Fruit fly (Drosophila melanogaster): ENCODE results near the gene CG32148.

CG32148 gene

DNA sequence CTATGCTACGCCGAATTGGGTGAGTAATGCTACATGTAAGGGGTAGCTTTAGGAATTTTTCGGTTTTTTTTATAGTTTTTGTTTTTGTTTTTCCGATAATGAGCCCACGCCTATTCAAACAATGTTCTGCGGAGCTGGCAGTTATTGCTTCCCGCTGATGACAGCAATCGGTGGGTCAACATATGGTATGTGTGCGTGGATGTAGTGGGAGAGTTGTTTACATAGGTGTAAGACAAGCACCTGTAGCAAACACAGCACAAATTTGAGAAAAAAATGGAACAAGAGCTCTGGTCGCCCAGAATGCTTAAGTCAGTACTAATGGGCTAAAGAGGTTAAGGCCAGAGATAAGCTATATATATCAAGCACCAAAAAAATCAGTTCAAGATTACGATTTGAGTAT lies 35.1 kb upstream of the CG32148 start (continued):
- TF ChIP-seq gro (GFP tag; optimal IDR thresholded peaks at IDR 0.05) = no peak
- no peak for TF ChIP-seq lilli (GFP tag; optimal IDR thresholded peaks at IDR 0.05)
- peak; percentile 37 for TF ChIP-seq ATbp (GFP tag; optimal IDR thresholded peaks at IDR 0.05)
- TF ChIP-seq CG10543 (GFP tag; optimal IDR thresholded peaks at IDR 0.05) = no peak

DNA sequence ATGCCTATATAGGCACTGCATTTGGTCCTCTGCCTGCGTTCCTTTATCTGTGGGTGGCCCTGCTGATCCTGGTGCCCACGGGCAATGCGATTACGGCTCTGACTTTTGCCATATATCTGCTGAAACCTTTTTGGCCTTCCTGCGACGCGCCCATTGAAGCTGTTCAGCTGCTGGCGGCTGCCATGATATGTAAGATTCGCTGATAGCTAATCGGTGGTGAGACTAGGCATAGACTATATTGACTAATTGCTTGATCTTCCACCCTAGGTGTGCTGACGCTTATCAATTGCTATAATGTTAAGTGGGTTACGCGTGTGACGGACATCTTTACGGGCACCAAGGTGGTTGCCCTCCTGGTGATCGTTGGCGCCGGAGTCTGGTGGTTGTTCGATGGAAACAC lies 33.4 kb upstream of the CG32148 start:
- TF ChIP-seq CG6813 (GFP tag; optimal IDR thresholded peaks at IDR 0.05) = no peak
- TF ChIP-seq zen (tag; optimal IDR thresholded peaks at IDR 0.05) = peak; percentile 91
- peak in 1 of 2 experiments; percentile 2 for TF ChIP-seq tll (GFP tag; optimal IDR thresholded peaks at IDR 0.05)
- peak; percentile 74 for TF ChIP-seq CG15479 (GFP tag; optimal IDR thresholded peaks at IDR 0.05)
- no peak for TF ChIP-seq CG12071 (GFP tag; optimal IDR thresholded peaks at IDR 0.05)
- TF ChIP-seq sug (tag; optimal IDR thresholded peaks at IDR 0.05) = peak; percentile 23
- no peak for TF ChIP-seq D19B (GFP tag; optimal IDR thresholded peaks at IDR 0.05)
- no peak for TF ChIP-seq CG17359 (tag; optimal IDR thresholded peaks at IDR 0.05)
- no peak for TF ChIP-seq Spps (tag; optimal IDR thresholded peaks at IDR 0.05)

DNA sequence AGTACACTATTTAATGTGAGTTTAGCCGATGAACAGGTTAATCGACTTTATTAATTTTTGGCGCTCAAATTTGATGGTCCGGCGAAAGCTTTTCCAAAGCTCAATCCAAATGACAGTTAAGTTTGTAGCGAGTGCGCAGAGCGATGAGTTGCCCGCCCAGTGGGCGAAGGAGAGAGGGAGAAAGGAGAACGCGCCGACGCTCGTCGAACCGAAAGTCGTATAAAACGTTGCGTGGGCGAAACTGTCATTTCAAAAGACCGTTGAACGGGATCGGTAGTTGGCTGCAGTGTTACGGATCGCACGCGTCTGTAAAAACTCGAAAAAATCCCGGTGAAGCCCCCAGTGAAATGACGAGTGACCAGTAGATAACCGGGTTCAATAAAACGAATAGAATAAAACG lies 31.3 kb upstream of the CG32148 start, which contains the start of gene Zip71B:
Gene Zip71B (plus strand): TSS at position 265 of the 400 bp plus-strand sequence.
- peak; percentile 24; the same call in 1 of the 2 replicates for TF ChIP-seq MBD-R2 (GFP tag; IDR thresholded peaks at IDR 0.05)
- TF ChIP-seq lov (optimal IDR thresholded peaks at IDR 0.05) = no peak
- TF ChIP-seq lov (GFP tag; IDR thresholded peaks at IDR 0.05) = no peak
- TF ChIP-seq CG14667 (GFP tag; IDR thresholded peaks at IDR 0.05) = no peak
- no peak for TF ChIP-seq en (GFP tag; optimal IDR thresholded peaks at IDR 0.05)
- TF ChIP-seq CG12155 (GFP tag; optimal IDR thresholded peaks at IDR 0.05) = peak; percentile 98
- peak; percentile 36 for TF ChIP-seq Med (GFP tag)
- peak; percentile 61 for TF ChIP-seq Deaf1 (tag; optimal IDR thresholded peaks at IDR 0.05)
- no peak for TF ChIP-seq kni (GFP tag; optimal IDR thresholded peaks at IDR 0.05)
- TF ChIP-seq CG32767 (GFP tag; IDR thresholded peaks at IDR 0.05) = no peak
- no peak for TF ChIP-seq Trl (optimal IDR thresholded peaks at IDR 0.05)
- no peak for TF ChIP-seq Trl (GFP tag; optimal IDR thresholded peaks at IDR 0.05)
- TF ChIP-seq pum (GFP tag; optimal IDR thresholded peaks at IDR 0.05) = no peak
- no peak for TF ChIP-seq cato (GFP tag; optimal IDR thresholded peaks at IDR 0.05; ENCODE audit: borderline replicate concordance)
- no peak for TF ChIP-seq CG3838 (GFP tag; optimal IDR thresholded peaks at IDR 0.05)
- peak; percentile 9 for TF ChIP-seq pzg (GFP tag; optimal IDR thresholded peaks at IDR 0.05)
- TF ChIP-seq Ets65A (GFP tag) = no peak
- TF ChIP-seq otp (GFP tag; IDR thresholded peaks at IDR 0.05) = no peak
- TF ChIP-seq CoRest (tag; optimal IDR thresholded peaks at IDR 0.05) = peak; percentile 3
- TF ChIP-seq aop (GFP tag; IDR thresholded peaks at IDR 0.05) = no peak
- no peak for TF ChIP-seq CG33213 (GFP tag; optimal IDR thresholded peaks at IDR 0.05)
- TF ChIP-seq crol (GFP tag; IDR thresholded peaks at IDR 0.05) = peak; percentile 11; the same call in 1 of the 2 replicates
- TF ChIP-seq CG2199 (GFP tag; IDR thresholded peaks at IDR 0.05) = 0 out of 3 replicates have a peak, but pooled peaks have one; percentile 56
- TF ChIP-seq chn (GFP tag; optimal IDR thresholded peaks at IDR 0.05) = peak; percentile 0
- TF ChIP-seq fd96Cb (tag; optimal IDR thresholded peaks at IDR 0.05) = no peak
- TF ChIP-seq CTCF (GFP tag; optimal IDR thresholded peaks at IDR 0.05) = peak; percentile 17
- no peak for TF ChIP-seq ssp (GFP tag; IDR thresholded peaks at IDR 0.05)
- peak; percentile 39 for TF ChIP-seq CG1832 (GFP tag; optimal IDR thresholded peaks at IDR 0.05)
- peak; percentile 61 for TF ChIP-seq Myb (GFP tag; optimal IDR thresholded peaks at IDR 0.05)
- TF ChIP-seq insv (GFP tag; optimal IDR thresholded peaks at IDR 0.05) = no peak
- TF ChIP-seq E2f2 (GFP tag; IDR thresholded peaks at IDR 0.05) = peak; percentile 72
- no peak for TF ChIP-seq Doc2 (GFP tag; IDR thresholded peaks at IDR 0.05)
- TF ChIP-seq CG14860 (GFP tag; IDR thresholded peaks at IDR 0.05; ENCODE audit: partially characterized antibody) = no peak
- TF ChIP-seq CG11560 (tag; IDR thresholded peaks at IDR 0.05) = no peak
- no peak for TF ChIP-seq CG3995 (GFP tag; optimal IDR thresholded peaks at IDR 0.05)
- TF ChIP-seq CG12104 (GFP tag; optimal IDR thresholded peaks at IDR 0.05) = no peak
- TF ChIP-seq sna (GFP tag; IDR thresholded peaks at IDR 0.05; ENCODE audit: partially characterized antibody) = no peak

Data from whole organism, embryonic.